Fruit fly (Drosophila melanogaster) whole organism, wandering third instar larva: ENCODE data around the gene Caper.

Source experiments
- Abd-B ChIP-seq: fragments of >200 bp; optimal IDR thresholded peaks from 2 replicates; lab custom pipeline; 2017; ENCODE audit warnings: missing biosample characterization, missing genetic modification characterization
- CG9705 ChIP-seq: fragments of 200-800 bp; sonication (Bioruptor generic); optimal IDR thresholded peaks from 2 replicates; lab custom pipeline; 2018; ENCODE audit warnings: missing biosample characterization, mild to moderate bottlenecking, missing genetic modification characterization
- CrebA ChIP-seq: fragments of 200-800 bp; sonication (Bioruptor generic); optimal IDR thresholded peaks from 2 replicates; lab custom pipeline; 2016; ENCODE audit warnings: missing biosample characterization, mild to moderate bottlenecking, missing genetic modification characterization, borderline replicate concordance
- Hr78 ChIP-seq: fragments of >200 bp; optimal IDR thresholded peaks from 2 replicates; lab custom pipeline; 2017; ENCODE audit warnings: missing biosample characterization, missing genetic modification characterization
- Sp1 ChIP-seq: fragments of 200-800 bp; sonication (Bioruptor generic); optimal IDR thresholded peaks from 3 replicates; lab custom pipeline; 2019; ENCODE audit warnings: missing biosample characterization, mild to moderate bottlenecking, missing genetic modification characterization, moderate library complexity
- brk ChIP-seq: fragments of 200-800 bp; sonication (Bioruptor generic); optimal IDR thresholded peaks from 2 replicates; lab custom pipeline; 2016; ENCODE audit warnings: missing biosample characterization, mild to moderate bottlenecking, missing genetic modification characterization
- dl ChIP-seq, 2 experiments: fragments of 175-275, 200-275 bp in 1 of 2; fragments of 200-275 bp in 1 of 2; sonication (Bioruptor generic); optimal IDR thresholded peaks; lab custom pipeline; 2018; ENCODE audit warnings: mild to moderate bottlenecking in 2 of 2, missing biosample characterization in 2 of 2, missing genetic modification characterization in 2 of 2, moderate library complexity in 2 of 2; ENCODE audit not compliant: partially characterized antibody in 2 of 2, insufficient read depth in 1 of 2
- dmrt93B ChIP-seq: fragments of 200-800 bp; sonication (Bioruptor generic); optimal IDR thresholded peaks from 2 replicates; lab custom pipeline; 2018; ENCODE audit warnings: missing biosample characterization, mild to moderate bottlenecking, missing genetic modification characterization
- ey ChIP-seq: fragments of 200-800 bp; sonication (Bioruptor generic); optimal IDR thresholded peaks from 2 replicates; lab custom pipeline; 2016; ENCODE audit warnings: missing biosample characterization, missing genetic modification characterization
- foxo ChIP-seq, 2 experiments: fragments of 200-800 bp; sonication (Bioruptor generic); optimal IDR thresholded peaks; 2 replicates in 1 of 2; 3 replicates in 1 of 2; lab custom pipeline; 2016 to 2017; ENCODE audit warnings: missing biosample characterization in 2 of 2, missing genetic modification characterization in 2 of 2
- pan ChIP-seq: fragments of >200 bp; optimal IDR thresholded peaks from 2 replicates; lab custom pipeline; 2017
- psq ChIP-seq: fragments of 200-800 bp; sonication (Bioruptor generic); optimal IDR thresholded peaks from 3 replicates; lab custom pipeline; 2017; ENCODE audit warnings: missing biosample characterization, mild to moderate bottlenecking, missing genetic modification characterization, moderate library complexity
- rgr ChIP-seq: fragments of 200-800 bp; sonication (Bioruptor generic); optimal IDR thresholded peaks from 3 replicates; lab custom pipeline; 2016; ENCODE audit warnings: missing biosample characterization, mild to moderate bottlenecking, missing genetic modification characterization
- usp ChIP-seq: fragments of >200 bp; optimal IDR thresholded peaks from 2 replicates; lab custom pipeline; 2017; ENCODE audit warnings: missing biosample characterization, missing genetic modification characterization

DNA sequence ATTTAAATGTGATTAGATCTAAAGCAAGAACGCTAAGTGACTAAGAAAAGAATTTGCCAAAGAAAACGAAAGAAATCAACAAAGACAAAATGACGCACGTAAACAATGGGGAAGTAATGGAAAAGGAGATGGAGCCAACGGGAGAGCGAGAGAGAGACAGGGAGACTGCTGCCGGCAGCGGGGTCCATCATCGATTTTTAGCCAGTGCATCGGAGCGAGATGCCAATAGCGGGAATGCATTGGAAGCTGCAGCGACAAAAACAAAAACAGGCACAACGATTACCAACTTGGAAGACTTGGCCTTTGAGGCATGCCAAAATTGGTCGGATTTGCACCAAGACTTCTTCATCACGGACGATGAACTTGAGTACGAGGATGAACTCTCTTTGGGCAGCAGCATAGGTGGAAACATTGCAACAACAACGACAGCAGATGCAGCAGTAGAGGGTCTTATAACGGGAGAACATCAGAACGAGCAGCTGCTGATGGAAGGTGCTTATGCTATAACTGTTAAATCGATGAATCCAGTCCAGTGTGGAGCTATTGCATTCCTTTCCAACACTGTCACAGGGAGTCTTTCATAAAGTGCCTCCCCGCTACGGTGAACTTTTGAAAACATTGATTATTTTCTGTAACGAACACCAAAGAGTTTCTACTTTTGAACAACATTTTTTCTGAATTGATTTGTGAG is 18.1 kb downstream of the Caper start:
- TF ChIP-seq psq, result peak; percentile 59
- TF ChIP-seq pan (lab: Kevin White, UChicago), result no peak
- no peak for TF ChIP-seq usp (GFP tag; lab: Kevin White, UChicago)
- TF ChIP-seq CG9705 (GFP tag; lab: Kevin White, UChicago), result no peak
- no peak for TF ChIP-seq rgr (GFP tag; lab: Kevin White, UChicago)
- no peak for TF ChIP-seq Hr78
- no peak for TF ChIP-seq foxo (GFP tag; optimal IDR thresholded peaks at IDR 0.05; lab: Kevin White, UChicago)
- TF ChIP-seq dl (GFP tag; optimal IDR thresholded peaks at IDR 0.05; lab: Kevin White, UChicago; ENCODE audit: insufficient read depth in 1 of 2, partially characterized antibody in 2 of 2), result no peak
- TF ChIP-seq brk, result no peak
- TF ChIP-seq dmrt93B (GFP tag; lab: Kevin White, UChicago), result no peak
- TF ChIP-seq Sp1, result no peak
- TF ChIP-seq ey (GFP tag; lab: Kevin White, UChicago), result no peak
- TF ChIP-seq Abd-B (GFP tag; lab: Kevin White, UChicago), result no peak
- TF ChIP-seq CrebA (GFP tag; lab: Kevin White, UChicago), result no peak
